Fruit fly (Drosophila melanogaster) whole organism: ENCODE data around the gene Sema1a.

ENCODE experiments used
- CG8478 ChIP-seq: fragments of >200 bp; optimal IDR thresholded peaks from 2 replicates; lab custom pipeline; 2018; ENCODE audit warnings: inconsistent platforms
- Dll ChIP-seq: fragments of >200 bp; optimal IDR thresholded peaks from 2 replicates; lab custom pipeline; 2017
- EcR ChIP-seq, 2 experiments: fragments of >200 bp; optimal IDR thresholded peaks; 2 replicates each; lab custom pipeline; 2017; ENCODE audit warnings: missing biosample characterization in 2 of 2, missing genetic modification characterization in 2 of 2, missing genetic modification reagents in 2 of 2
- pan ChIP-seq: fragments of >200 bp; optimal IDR thresholded peaks from 2 replicates; lab custom pipeline; 2017
- psq ChIP-seq: fragments of >200 bp; optimal IDR thresholded peaks from 2 replicates; lab custom pipeline; 2017
- usp ChIP-seq: fragments of >200 bp; optimal IDR thresholded peaks from 2 replicates; lab custom pipeline; 2017; ENCODE audit warnings: missing biosample characterization, missing genetic modification characterization, mixed read lengths

The Sema1a gene

DNA sequence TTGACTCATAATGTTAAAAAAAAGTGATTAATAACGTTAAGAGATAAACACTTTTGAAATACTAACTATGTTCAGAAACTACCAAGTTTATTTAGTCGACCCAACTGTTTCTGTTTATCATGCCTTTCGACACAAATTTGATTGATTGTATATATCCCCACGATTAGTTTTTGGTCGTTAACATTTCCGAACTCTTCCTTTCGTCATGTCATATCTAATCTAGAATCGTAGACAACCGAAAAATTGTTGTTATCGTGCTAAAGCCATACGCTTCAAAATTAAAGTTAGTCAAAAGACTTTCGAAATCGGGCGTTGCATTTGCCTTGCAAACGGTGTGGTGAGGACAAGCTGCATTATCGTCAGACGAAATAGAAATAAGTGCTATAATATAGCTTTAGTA lies 11.8 kb upstream of the Sema1a start:
- TF ChIP-seq usp (GFP tag; lab: Kevin White, UChicago) (no peak), EcR (GFP tag; optimal IDR thresholded peaks at IDR 0.05; lab: Kevin White, UChicago) (no peak), Dll (lab: Kevin White, UChicago) (no peak), psq (no peak), CG8478 (lab: Kevin White, UChicago) (no peak), pan (no peak)

DNA sequence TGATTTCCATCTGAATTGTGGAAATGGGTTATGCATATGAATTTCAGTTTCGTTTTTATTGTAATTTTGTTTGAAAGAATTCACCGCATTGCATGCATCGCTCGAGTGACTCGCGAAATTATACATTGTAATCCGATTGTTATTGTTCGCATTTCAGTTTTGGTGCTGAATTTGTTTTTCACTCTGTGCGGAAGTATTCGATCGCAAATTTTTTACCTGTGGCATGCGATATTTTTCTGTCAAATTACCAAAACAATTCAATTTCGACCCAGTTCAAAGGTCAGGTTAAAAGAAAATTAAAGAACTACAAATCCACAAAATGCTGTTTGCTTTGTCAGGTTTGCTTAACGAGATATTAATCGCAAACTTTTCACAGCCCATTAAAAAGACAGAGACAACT lies 9.2 kb upstream of the Sema1a start:
- no peak for TF ChIP-seq psq
- no peak for TF ChIP-seq usp (GFP tag; lab: Kevin White, UChicago)
- TF ChIP-seq Dll (lab: Kevin White, UChicago) = no peak
- no peak for TF ChIP-seq CG8478 (lab: Kevin White, UChicago)
- no peak for TF ChIP-seq pan

DNA sequence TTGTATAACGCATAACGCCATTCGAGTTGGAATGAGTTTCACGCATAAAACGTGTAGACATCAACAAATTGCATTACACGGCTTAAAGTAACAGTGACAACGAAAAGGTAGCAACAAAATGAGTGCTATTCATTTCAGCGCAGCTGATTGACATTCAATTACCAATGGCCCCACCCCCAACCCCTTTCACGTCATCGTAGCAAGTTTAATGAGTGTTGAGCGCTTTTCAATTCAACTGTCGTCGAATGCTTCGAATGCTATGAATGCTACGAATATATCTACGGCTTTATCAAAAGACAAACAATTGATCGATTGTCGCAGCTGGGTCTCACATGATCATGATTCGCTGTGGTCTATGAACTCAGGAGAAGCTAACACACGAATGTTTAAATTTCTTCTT lies 8.3 kb upstream of the Sema1a start:
- TF ChIP-seq psq = no peak
- no peak for TF ChIP-seq usp (GFP tag; lab: Kevin White, UChicago)
- TF ChIP-seq EcR (GFP tag; optimal IDR thresholded peaks at IDR 0.05; lab: Kevin White, UChicago) = no peak
- no peak for TF ChIP-seq Dll (lab: Kevin White, UChicago)
- no peak for TF ChIP-seq CG8478 (lab: Kevin White, UChicago)
- no peak for TF ChIP-seq pan

dm6 chr2L:8534118-8534514 lies 7.8 kb upstream of the Sema1a start:
- TF ChIP-seq EcR (GFP tag; optimal IDR thresholded peaks at IDR 0.05; lab: Kevin White, UChicago) = no peak
- TF ChIP-seq usp (GFP tag; lab: Kevin White, UChicago) = no peak
- no peak for TF ChIP-seq pan
- no peak for TF ChIP-seq psq
- TF ChIP-seq Dll (lab: Kevin White, UChicago) = no peak
- TF ChIP-seq CG8478 (lab: Kevin White, UChicago) = no peak

dm6 chr2L:8534515-8535295 lies 7.2 kb upstream of the Sema1a start:
- TF ChIP-seq Dll (lab: Kevin White, UChicago) = no peak
- TF ChIP-seq EcR (GFP tag; optimal IDR thresholded peaks at IDR 0.05; lab: Kevin White, UChicago) = peak in 1 of 2 experiments; percentile 65

- TF ChIP-seq Dll (lab: Kevin White, UChicago) (no peak), usp (GFP tag; lab: Kevin White, UChicago) (no peak), EcR (GFP tag; optimal IDR thresholded peaks at IDR 0.05; lab: Kevin White, UChicago) (no peak), CG8478 (lab: Kevin White, UChicago) (no peak), pan (no peak), psq (no peak)
These were observed 6.4 kb upstream of the Sema1a start for dm6 chr2L:8535394-8536176.

dm6 chr2L:8538449-8539050 lies 3.4 kb upstream of the Sema1a start:
- no peak for TF ChIP-seq pan
- TF ChIP-seq EcR (GFP tag; optimal IDR thresholded peaks at IDR 0.05; lab: Kevin White, UChicago) = no peak
- no peak for TF ChIP-seq CG8478 (lab: Kevin White, UChicago)

dm6 chr2L:8542234-8542572 lies 256 bp downstream of the Sema1a start:
- TF ChIP-seq Dll (lab: Kevin White, UChicago) = no peak
- TF ChIP-seq pan = no peak
- no peak for TF ChIP-seq usp (GFP tag; lab: Kevin White, UChicago)
- TF ChIP-seq psq = no peak
- no peak for TF ChIP-seq EcR (GFP tag; optimal IDR thresholded peaks at IDR 0.05; lab: Kevin White, UChicago)
- no peak for TF ChIP-seq CG8478 (lab: Kevin White, UChicago)

- TF ChIP-seq EcR (GFP tag; optimal IDR thresholded peaks at IDR 0.05; lab: Kevin White, UChicago) (no peak), psq (no peak), pan (no peak), Dll (lab: Kevin White, UChicago) (no peak), usp (GFP tag; lab: Kevin White, UChicago) (no peak), CG8478 (lab: Kevin White, UChicago) (no peak)
These were observed 692 bp downstream of the Sema1a start for dm6 chr2L:8542639-8543038.

- TF ChIP-seq CG8478 (lab: Kevin White, UChicago) = no peak
These were observed 1.2 kb downstream of the Sema1a start for dm6 chr2L:8543102-8543501.

DNA sequence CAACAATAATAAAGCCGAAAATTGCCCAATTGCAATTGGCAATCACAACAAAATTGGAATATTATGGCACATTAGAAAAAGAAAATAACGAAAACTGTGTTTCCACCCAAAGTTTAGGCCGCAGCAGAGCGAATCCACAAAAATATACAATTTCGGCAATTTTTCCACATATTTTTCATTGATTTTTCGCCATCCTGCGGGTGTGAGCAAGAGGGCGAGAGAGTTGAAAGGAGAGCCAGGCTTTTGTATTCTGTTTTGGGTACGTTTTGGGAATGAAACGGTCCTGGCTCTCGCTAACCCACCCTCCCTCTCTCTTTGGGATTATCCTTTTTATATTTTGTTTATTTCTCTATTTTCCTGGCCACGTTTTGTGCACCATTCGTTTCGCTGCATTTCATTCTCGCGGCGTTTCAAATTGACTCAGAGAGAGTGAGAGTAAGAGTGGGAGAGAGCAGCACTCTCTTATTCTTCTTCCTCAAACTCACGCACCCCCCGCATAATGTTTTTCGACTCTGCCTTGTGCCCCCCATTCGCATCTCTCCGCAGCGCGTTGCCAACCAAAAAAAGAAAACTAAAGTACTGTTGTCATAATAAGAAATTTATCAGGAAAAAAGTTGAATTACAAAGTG lies 1.9 kb downstream of the Sema1a start:
- TF ChIP-seq usp (GFP tag; lab: Kevin White, UChicago) (no peak), psq (no peak), pan (no peak), EcR (GFP tag; optimal IDR thresholded peaks at IDR 0.05; lab: Kevin White, UChicago) (no peak), CG8478 (lab: Kevin White, UChicago) (no peak), Dll (lab: Kevin White, UChicago) (no peak)

dm6 chr2L:8544636-8545035 lies 2.7 kb downstream of the Sema1a start:
- TF ChIP-seq CG8478 (lab: Kevin White, UChicago) (no peak), psq (no peak), EcR (GFP tag; optimal IDR thresholded peaks at IDR 0.05; lab: Kevin White, UChicago) (no peak), pan (no peak), Dll (lab: Kevin White, UChicago) (no peak), usp (GFP tag; lab: Kevin White, UChicago) (no peak)
